Fruit fly (Drosophila melanogaster) whole organism, adult: ENCODE results near the gene CG16953.

Experiments
- CG11617 ChIP-seq: fragments of 200-800 bp; sonication (Bioruptor generic); optimal IDR thresholded peaks from 2 replicates; lab custom pipeline; 2017; ENCODE audit warnings: mild to moderate bottlenecking, missing biosample characterization, missing genetic modification reagents, missing genetic modification characterization
- CG12768 ChIP-seq: fragments of 200-800 bp; sonication (Bioruptor generic); optimal IDR thresholded peaks from 2 replicates; lab custom pipeline; 2017; ENCODE audit warnings: missing biosample characterization, missing genetic modification characterization, mild to moderate bottlenecking, moderate library complexity, missing genetic modification reagents
- CG14711 ChIP-seq: fragments of 200-800 bp; sonication (Bioruptor generic); optimal IDR thresholded peaks from 2 replicates; lab custom pipeline; 2018; ENCODE audit warnings: missing biosample characterization, mild to moderate bottlenecking, missing genetic modification characterization, moderate library complexity
- CG33017 ChIP-seq: fragments of 200-800 bp; sonication (Bioruptor generic); optimal IDR thresholded peaks from 2 replicates; lab custom pipeline; 2018; ENCODE audit warnings: missing biosample characterization, mild to moderate bottlenecking, missing genetic modification characterization, moderate library complexity
- CG5204 ChIP-seq: fragments of 200-800 bp; sonication (Bioruptor generic); optimal IDR thresholded peaks from 2 replicates; lab custom pipeline; 2016; ENCODE audit warnings: missing biosample characterization, missing genetic modification characterization
- Clk ChIP-seq: fragments of 200-800 bp; sonication (Bioruptor generic); optimal IDR thresholded peaks from 2 replicates; lab custom pipeline; 2017; ENCODE audit warnings: missing biosample characterization, missing genetic modification characterization
- Hr96 ChIP-seq: fragments of 200-800 bp; sonication (Bioruptor generic); optimal IDR thresholded peaks from 2 replicates; lab custom pipeline; 2016; ENCODE audit warnings: missing biosample characterization, missing genetic modification characterization
- bab1 ChIP-seq: fragments of 200-800 bp; sonication (Bioruptor generic); optimal IDR thresholded peaks from 3 replicates; lab custom pipeline; 2019; ENCODE audit warnings: missing biosample characterization, mild to moderate bottlenecking, missing genetic modification characterization, moderate library complexity
- cic ChIP-seq: fragments of 200-800 bp; sonication (Bioruptor generic); optimal IDR thresholded peaks from 2 replicates; lab custom pipeline; 2017; ENCODE audit warnings: missing biosample characterization, mild to moderate bottlenecking, missing genetic modification characterization, moderate library complexity
- cnc ChIP-seq, 2 experiments: fragments of >200 bp; optimal IDR thresholded peaks; 2 replicates each; lab custom pipeline; 2017
- kay ChIP-seq: fragments of 200-800 bp; sonication (Bioruptor generic); peaks from one replicate; lab custom pipeline; 2016; ENCODE audit warnings: missing biosample characterization, missing genetic modification characterization, borderline replicate concordance
- ovo ChIP-seq: fragments of 200-800 bp; sonication (Bioruptor generic); optimal IDR thresholded peaks from 2 replicates; lab custom pipeline; 2016; ENCODE audit warnings: missing biosample characterization, missing genetic modification characterization
- tj ChIP-seq: fragments of 200-800 bp; sonication (Bioruptor generic); optimal IDR thresholded peaks from 3 replicates; lab custom pipeline; 2017; ENCODE audit warnings: missing biosample characterization, mild to moderate bottlenecking, missing genetic modification characterization, moderate library complexity

DNA sequence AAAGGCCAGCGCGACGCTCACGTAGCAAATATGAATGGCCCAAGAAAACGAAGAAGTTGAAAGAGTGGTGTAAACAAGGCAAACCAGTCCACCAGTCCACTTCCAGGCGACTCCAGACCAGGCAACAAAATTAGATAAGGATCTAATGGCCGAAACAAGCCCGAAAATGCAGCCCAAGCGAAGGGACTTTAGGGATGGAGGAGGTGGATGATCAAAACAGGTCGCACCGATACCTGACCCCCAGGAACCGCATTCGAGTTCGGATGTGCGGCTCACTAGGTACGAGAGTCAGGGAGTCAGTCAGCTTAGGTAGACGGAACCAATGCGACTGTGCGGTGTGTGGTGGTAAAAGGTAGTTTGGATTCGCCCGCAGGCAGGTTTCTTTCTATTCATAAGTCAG is 42.4 kb downstream of the CG16953 start:
- TF ChIP-seq CG5204 (GFP tag; lab: Kevin White, UChicago) (no peak), CG12768 (no peak), bab1 (GFP tag; lab: Kevin White, UChicago) (no peak), CG11617 (GFP tag; lab: Kevin White, UChicago) (no peak), Clk (no peak), cic (GFP tag; lab: Kevin White, UChicago) (no peak), Hr96 (GFP tag; lab: Kevin White, UChicago) (no peak), tj (no peak), ovo (GFP tag; lab: Kevin White, UChicago) (no peak), kay (GFP tag; lab: Kevin White, UChicago) (no peak), CG14711 (tag; lab: Kevin White, UChicago) (no peak), cnc (optimal IDR thresholded peaks at IDR 0.05; lab: Kevin White, UChicago) (no peak), CG33017 (tag; lab: Kevin White, UChicago) (no peak)
